Worm (Caenorhabditis elegans) whole organism, L1 larva: ENCODE measurements around the gene F11D11.21.
"Not testable (repeated sequence)": the region's sequence is repeated elsewhere in the genome, so short reads cannot be mapped to it uniquely, and the experiment has no call there.

Source experiments
- ceh-82 ChIP-seq, 3 experiments: fragments of 150-350 bp in 1 of 3; sonication (generic microtip) in 2 of 3; optimal IDR thresholded peaks; 2 replicates each; lab custom pipeline; 2014 to 2017; ENCODE audit warnings: missing biosample characterization in 3 of 3, missing genetic modification characterization in 3 of 3
- egl-27 ChIP-seq, 2 experiments: fragments of 150-350 bp in 1 of 2; sonication (generic microtip); optimal IDR thresholded peaks; 3 replicates each; lab custom pipeline; 2017 to 2018; ENCODE audit warnings: missing biosample characterization in 2 of 2, missing genetic modification characterization in 2 of 2, missing genetic modification reagents in 2 of 2
- elt-2 ChIP-seq: sonication (generic microtip); optimal IDR thresholded peaks from 2 replicates; lab custom pipeline; 2016; ENCODE audit warnings: missing genetic modification characterization, mild to moderate bottlenecking, inconsistent platforms, missing compliant biosample characterization, missing genetic modification reagents
- elt-3 ChIP-seq, 6 experiments: fragments of 150-350 bp in 1 of 6; sonication (generic microtip); optimal IDR thresholded peaks; 2 replicates each; lab custom pipeline; 2017 to 2018; ENCODE audit warnings: missing biosample characterization in 6 of 6, missing genetic modification characterization in 6 of 6, inconsistent platforms in 1 of 6
- fos-1 ChIP-seq: fragments of 150-350 bp; optimal IDR thresholded peaks from 2 replicates; lab custom pipeline; 2014; ENCODE audit warnings: missing biosample characterization, missing genetic modification characterization
- lin-39 ChIP-seq: fragments of 150-350 bp; optimal IDR thresholded peaks from 2 replicates; lab custom pipeline; 2014; ENCODE audit warnings: missing biosample characterization, missing genetic modification reagents, missing genetic modification characterization
- nhr-76 ChIP-seq: sonication (generic microtip); optimal IDR thresholded peaks from 2 replicates; lab custom pipeline; 2017; ENCODE audit warnings: missing biosample characterization, missing genetic modification characterization
- nhr-90 ChIP-seq: sonication (generic microtip); optimal IDR thresholded peaks from 2 replicates; lab custom pipeline; 2016; ENCODE audit warnings: mild to moderate bottlenecking, missing genetic modification characterization, missing compliant biosample characterization; ENCODE audit not compliant: poor library complexity
- pqm-1 ChIP-seq: sonication (generic microtip); optimal IDR thresholded peaks from 3 replicates; lab custom pipeline; 2017; ENCODE audit warnings: missing biosample characterization, missing genetic modification characterization
- skn-1 ChIP-seq: fragments of 150-350 bp; optimal IDR thresholded peaks from 2 replicates; lab custom pipeline; 2014; ENCODE audit warnings: missing biosample characterization, missing genetic modification characterization
- snpc-4 ChIP-seq: fragments of 150-350 bp; optimal IDR thresholded peaks from 2 replicates; lab custom pipeline; 2014; ENCODE audit warnings: missing biosample characterization, missing genetic modification characterization

DNA sequence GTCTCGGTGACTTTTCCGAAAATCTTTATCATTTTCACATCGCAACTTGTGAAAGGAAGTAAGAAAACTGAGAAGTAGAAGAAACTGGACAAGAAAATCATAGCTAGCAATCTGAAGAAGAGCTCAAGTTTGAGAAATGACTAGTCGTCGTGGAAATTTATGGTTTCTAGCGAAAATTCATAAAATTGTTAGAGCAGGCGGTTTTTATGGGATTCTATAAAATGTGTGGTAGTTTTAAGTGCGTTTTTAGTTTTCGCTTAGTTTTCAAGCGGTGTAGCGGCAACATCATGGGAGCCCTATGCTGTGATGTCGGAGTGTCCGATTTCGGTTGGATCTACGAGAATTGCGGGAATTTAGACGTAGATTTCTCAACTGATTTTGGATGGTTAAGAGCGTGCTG is 4.0 kb upstream of the F11D11.21 start, which contains the start of gene clec-254:
- TF ChIP-seq elt-2 (tag; lab: Kevin White, UChicago); skn-1; egl-27 (tag; optimal IDR thresholded peaks at IDR 0.05; lab: Kevin White, UChicago); lin-39 (tag; lab: Kevin White, UChicago); snpc-4; fos-1; nhr-90 (tag; lab: Kevin White, UChicago); elt-3 (tag; optimal IDR thresholded peaks at IDR 0.05; lab: Kevin White, UChicago); pqm-1 (tag; lab: Kevin White, UChicago); nhr-76; ceh-82 (tag; optimal IDR thresholded peaks at IDR 0.05; lab: Kevin White, UChicago): not testable (repeated sequence)
